Fruit fly (Drosophila melanogaster): ENCODE data around the gene CG32071.

The CG32071 gene

dm6 chr3L:11123598-11124284, 20.1 kb upstream of the CG32071 start (continued):
- TF ChIP-seq CG8765 (GFP tag; IDR thresholded peaks at IDR 0.05): no peak
- no peak for TF ChIP-seq hkb (optimal IDR thresholded peaks at IDR 0.05)
- no peak for TF ChIP-seq hkb (GFP tag; IDR thresholded peaks at IDR 0.05)
- TF ChIP-seq Trl (optimal IDR thresholded peaks at IDR 0.05): peak; percentile 71 to 88
- TF ChIP-seq Trl (GFP tag; optimal IDR thresholded peaks at IDR 0.05): no peak
- no peak for TF ChIP-seq CG9932 (GFP tag; IDR thresholded peaks at IDR 0.05)
- peak in 1 of 2 experiments; percentile 60 for TF ChIP-seq crp (GFP tag; optimal IDR thresholded peaks at IDR 0.05)

- TF ChIP-seq CG10979 (tag; optimal IDR thresholded peaks at IDR 0.05) (no peak), mirr (GFP tag; optimal IDR thresholded peaks at IDR 0.05) (no peak), crp (GFP tag; optimal IDR thresholded peaks at IDR 0.05) (peak in 1 of 2 experiments; percentile 69), NC2β (GFP tag; optimal IDR thresholded peaks at IDR 0.05) (peak; percentile 60), CG8765 (GFP tag; IDR thresholded peaks at IDR 0.05) (no peak), Vsx1 (GFP tag; optimal IDR thresholded peaks at IDR 0.05) (no peak), Dll (GFP tag; IDR thresholded peaks at IDR 0.05; ENCODE audit: partially characterized antibody) (peak; percentile 85), Sox100B (GFP tag; optimal IDR thresholded peaks at IDR 0.05) (no peak), ato (GFP tag; IDR thresholded peaks at IDR 0.05; ENCODE audit: partially characterized antibody) (peak; percentile 84), CG11504 (tag; optimal IDR thresholded peaks at IDR 0.05) (peak; percentile 61), Ravus (GFP tag; IDR thresholded peaks at IDR 0.05) (no peak), danr (GFP tag; IDR thresholded peaks at IDR 0.05) (no peak), CG6175 (GFP tag; IDR thresholded peaks at IDR 0.05) (peak; percentile 100), vfl (GFP tag; optimal IDR thresholded peaks at IDR 0.05) (peak; percentile 38), CG17612 (GFP tag; IDR thresholded peaks at IDR 0.05) (no peak), otp (GFP tag; IDR thresholded peaks at IDR 0.05) (no peak), CG15073 (GFP tag; optimal IDR thresholded peaks at IDR 0.05) (no peak), Ssrp (tag; optimal IDR thresholded peaks at IDR 0.05) (no peak), trem (tag; optimal IDR thresholded peaks at IDR 0.05) (peak; percentile 86), ewg (GFP tag; optimal IDR thresholded peaks at IDR 0.05) (peak; percentile 79), CG9437 (GFP tag; optimal IDR thresholded peaks at IDR 0.05) (peak; percentile 14), chinmo (GFP tag; IDR thresholded peaks at IDR 0.05; ENCODE audit: partially characterized antibody) (peak; percentile 73; the same call in 1 of the 4 replicates), Xrp1 (GFP tag; IDR thresholded peaks at IDR 0.05) (no peak), CG42726 (GFP tag; IDR thresholded peaks at IDR 0.05; ENCODE audit: partially characterized antibody) (peak; percentile 90), ranshi (GFP tag; IDR thresholded peaks at IDR 0.05) (peak; percentile 45; the same call in 1 of the 2 replicates), CG17361 (GFP tag; IDR thresholded peaks at IDR 0.05) (no peak), Sry-β (GFP tag; optimal IDR thresholded peaks at IDR 0.05) (no peak), pnt (GFP tag; optimal IDR thresholded peaks at IDR 0.05) (peak; percentile 26), Bgb (GFP tag; IDR thresholded peaks at IDR 0.05; ENCODE audit: partially characterized antibody) (peak; percentile 91), tgo (GFP tag; IDR thresholded peaks at IDR 0.05) (no peak), Taf1 (GFP tag; IDR thresholded peaks at IDR 0.05) (no peak), caup (GFP tag; optimal IDR thresholded peaks at IDR 0.05; ENCODE audit: severe bottlenecking) (peak; percentile 38), CG4360 (GFP tag; IDR thresholded peaks at IDR 0.05) (peak; percentile 82), CG1024 (GFP tag; IDR thresholded peaks at IDR 0.05) (no peak), dan (GFP tag; IDR thresholded peaks at IDR 0.05) (no peak), Dad (GFP tag; optimal IDR thresholded peaks at IDR 0.05) (peak; percentile 59), crol (GFP tag; IDR thresholded peaks at IDR 0.05) (no peak), CkIIα-i1 (GFP tag; IDR thresholded peaks at IDR 0.05) (no peak), CG18599 (GFP tag; optimal IDR thresholded peaks at IDR 0.05) (no peak), ERR (GFP tag; optimal IDR thresholded peaks at IDR 0.05) (peak; percentile 51), CG18764 (GFP tag; optimal IDR thresholded peaks at IDR 0.05) (no peak), Chrac-16 (GFP tag; optimal IDR thresholded peaks at IDR 0.05) (peak; percentile 51), CG34224 (GFP tag; IDR thresholded peaks at IDR 0.05; ENCODE audit: partially characterized antibody) (peak; percentile 72), CG10321 (GFP tag; IDR thresholded peaks at IDR 0.05) (no peak)
These were observed 19.4 kb upstream of the CG32071 start, which contains the start of the genes Ufd1 and NaPi-III for dm6 chr3L:11123088-11123487. Ufd1 (minus strand) TSS chr3L:11123216. NaPi-III (plus strand) TSS chr3L:11123348.

Data from whole organism, embryonic.